Worm (Caenorhabditis elegans): Measurements from ENCODE around the gene wdr-31.

DNA sequence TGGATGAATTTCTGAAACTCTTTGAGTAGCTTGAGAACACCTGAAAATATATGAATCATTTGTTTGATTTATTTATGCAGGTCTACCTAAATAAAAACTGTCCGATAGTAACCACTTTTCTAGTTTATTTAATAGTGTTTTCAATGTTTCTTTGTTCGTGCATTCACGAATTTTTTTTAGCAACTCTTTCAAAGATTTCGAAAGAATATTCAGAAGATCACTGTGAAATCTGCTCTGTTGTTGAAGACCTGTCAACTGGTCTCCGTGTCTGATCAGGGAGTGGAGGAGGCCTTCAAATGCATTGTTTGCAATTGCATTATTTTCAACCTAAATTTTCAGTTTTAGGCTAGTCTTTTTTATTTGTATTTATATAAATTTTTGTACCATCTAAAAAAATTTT is 25.1 kb downstream of the wdr-31 start, which contains the start of gene T05A8.1:
- TF ChIP-seq nhr-11 (tag; optimal IDR thresholded peaks at IDR 0.05) (no peak), unc-39 (tag; optimal IDR thresholded peaks at IDR 0.05) (no peak), ama-1 (optimal IDR thresholded peaks at IDR 0.05) (no peak), mab-5 (tag; optimal IDR thresholded peaks at IDR 0.05) (no peak), unc-55 (GFP tag; optimal IDR thresholded peaks at IDR 0.05) (no peak)

Measured in whole organism, L2 larva.